Worm (Caenorhabditis elegans) whole organism, late embryonic: ENCODE results near the gene abi-1.
A peak's percentile ranks its signal among the peaks of the same experiment; 100 is the strongest.

Source experiments
- C08G9.2 ChIP-seq: sonication (generic microtip); optimal IDR thresholded peaks from 2 replicates; lab custom pipeline; 2016; ENCODE audit warnings: mild to moderate bottlenecking, missing genetic modification characterization, moderate library complexity, missing compliant biosample characterization
- K02D7.2 ChIP-seq: sonication (generic microtip); optimal IDR thresholded peaks from 2 replicates; lab custom pipeline; 2017; ENCODE audit warnings: mild to moderate bottlenecking, missing genetic modification characterization, missing compliant biosample characterization
- K09A11.1 ChIP-seq: sonication (generic microtip); optimal IDR thresholded peaks from 2 replicates; lab custom pipeline; 2017; ENCODE audit warnings: antibody characterized with exemption, mild to moderate bottlenecking, missing genetic modification characterization, missing compliant biosample characterization; ENCODE audit not compliant: insufficient read depth
- T23F11.4 ChIP-seq: fragments of 200-800 bp; sonication (Bioruptor generic); optimal IDR thresholded peaks from 2 replicates; lab custom pipeline; 2018; ENCODE audit warnings: mild to moderate bottlenecking, missing genetic modification characterization, missing compliant biosample characterization
- ama-1 ChIP-seq: fragments of 150-350 bp; optimal IDR thresholded peaks from 2 replicates; lab custom pipeline; 2014
- ceh-2 ChIP-seq: sonication (generic microtip); optimal IDR thresholded peaks from 2 replicates; lab custom pipeline; 2016; ENCODE audit warnings: missing genotype, missing genetic modification characterization, missing compliant biosample characterization
- ceh-24 ChIP-seq: sonication (generic microtip); optimal IDR thresholded peaks from 2 replicates; lab custom pipeline; 2016; ENCODE audit warnings: mild to moderate bottlenecking, missing genetic modification characterization, missing compliant biosample characterization
- ceh-30 ChIP-seq: fragments of 150-350 bp; optimal IDR thresholded peaks from 2 replicates; lab custom pipeline; 2014; ENCODE audit warnings: missing biosample characterization, missing genetic modification characterization
- ceh-45 ChIP-seq: fragments of 200-800 bp; sonication (Bioruptor generic); IDR thresholded peaks from 2 replicates; pipeline ENCODE4 v1.3.6; 2022; ENCODE audit warnings: missing genetic modification reagents, missing genetic modification characterization, missing compliant biosample characterization
- ceh-48 ChIP-seq: sonication (generic microtip); optimal IDR thresholded peaks from 2 replicates; lab custom pipeline; 2016; ENCODE audit warnings: missing genetic modification characterization, inconsistent platforms, missing compliant biosample characterization
- ceh-9 ChIP-seq: sonication (generic microtip); optimal IDR thresholded peaks from 2 replicates; lab custom pipeline; 2016; ENCODE audit warnings: mild to moderate bottlenecking, missing genetic modification characterization, inconsistent platforms, missing compliant biosample characterization
- dve-1 ChIP-seq: sonication (generic microtip); optimal IDR thresholded peaks from 2 replicates; lab custom pipeline; 2017; ENCODE audit warnings: antibody characterized with exemption, mild to moderate bottlenecking, missing genetic modification characterization, missing compliant biosample characterization
- elt-2 ChIP-seq: sonication (generic microtip); optimal IDR thresholded peaks from 2 replicates; lab custom pipeline; 2016; ENCODE audit warnings: missing genetic modification reagents, missing genetic modification characterization, missing compliant biosample characterization
- elt-4 ChIP-seq: sonication (generic microtip); optimal IDR thresholded peaks from 2 replicates; lab custom pipeline; 2016; ENCODE audit warnings: missing genetic modification characterization, missing compliant biosample characterization
- fax-1 ChIP-seq: sonication (generic microtip); optimal IDR thresholded peaks from 2 replicates; lab custom pipeline; 2016; ENCODE audit warnings: missing genotype, missing genetic modification characterization, missing compliant biosample characterization
- hlh-13 ChIP-seq: fragments of 200-800 bp; sonication (Bioruptor generic); optimal IDR thresholded peaks from 2 replicates; lab custom pipeline; 2018; ENCODE audit warnings: mild to moderate bottlenecking, missing genetic modification characterization, missing compliant biosample characterization
- hlh-30 ChIP-seq: sonication (generic microtip); optimal IDR thresholded peaks from 2 replicates; lab custom pipeline; 2017; ENCODE audit warnings: antibody characterized with exemption, missing genetic modification characterization, missing compliant biosample characterization; ENCODE audit not compliant: insufficient read depth
- hlh-6 ChIP-seq: sonication (generic microtip); optimal IDR thresholded peaks from 2 replicates; lab custom pipeline; 2016; ENCODE audit warnings: missing genotype, missing genetic modification characterization, missing compliant biosample characterization
- hlh-8 ChIP-seq: sonication (generic microtip); optimal IDR thresholded peaks from 2 replicates; lab custom pipeline; 2016; ENCODE audit warnings: missing genotype, missing genetic modification characterization, missing compliant biosample characterization
- npax-4 ChIP-seq: sonication (generic microtip); optimal IDR thresholded peaks from 2 replicates; lab custom pipeline; 2016; ENCODE audit warnings: missing genetic modification characterization, missing compliant biosample characterization
- pag-3 ChIP-seq: sonication (generic microtip); optimal IDR thresholded peaks from 2 replicates; lab custom pipeline; 2016; ENCODE audit warnings: missing compliant biosample characterization, missing genetic modification characterization, borderline replicate concordance
- pat-9 ChIP-seq: fragments of 200-800 bp; sonication (Bioruptor generic); optimal IDR thresholded peaks from 2 replicates; lab custom pipeline; 2018; ENCODE audit warnings: mild to moderate bottlenecking, missing genetic modification characterization, moderate library complexity, missing compliant biosample characterization
- pqm-1 ChIP-seq: sonication (generic microtip); optimal IDR thresholded peaks from 2 replicates; lab custom pipeline; 2016; ENCODE audit warnings: missing genetic modification characterization, missing compliant biosample characterization
- syd-9 ChIP-seq: sonication (generic microtip); optimal IDR thresholded peaks from 2 replicates; lab custom pipeline; 2016; ENCODE audit warnings: mild to moderate bottlenecking, missing genetic modification characterization, moderate library complexity, missing compliant biosample characterization
- tbx-2 ChIP-seq: sonication (generic microtip); optimal IDR thresholded peaks from 2 replicates; lab custom pipeline; 2016; ENCODE audit warnings: missing genetic modification characterization, missing compliant biosample characterization
- unc-3 ChIP-seq, 2 experiments: fragments of 200-800 bp in 1 of 2; sonication (Bioruptor generic) in 1 of 2; sonication (generic microtip) in 1 of 2; conservative IDR thresholded peaks in 1 of 2; optimal IDR thresholded peaks in 1 of 2; 2 replicates each; pipeline versions ENCODE4 v1.3.6 to Lab custom; 2016 to 2022; ENCODE audit warnings: missing compliant biosample characterization in 2 of 2, missing genetic modification characterization in 2 of 2, missing genetic modification reagents in 1 of 2
- unc-42 ChIP-seq: sonication (generic microtip); optimal IDR thresholded peaks from 2 replicates; lab custom pipeline; 2016; ENCODE audit warnings: missing genotype, missing genetic modification characterization, missing compliant biosample characterization
- unc-86 ChIP-seq: sonication (generic microtip); optimal IDR thresholded peaks from 2 replicates; lab custom pipeline; 2016; ENCODE audit warnings: missing genetic modification characterization, missing compliant biosample characterization
- zip-5 ChIP-seq: sonication (generic microtip); optimal IDR thresholded peaks from 2 replicates; lab custom pipeline; 2016; ENCODE audit warnings: missing genetic modification characterization, missing compliant biosample characterization

Gene abi-1

DNA sequence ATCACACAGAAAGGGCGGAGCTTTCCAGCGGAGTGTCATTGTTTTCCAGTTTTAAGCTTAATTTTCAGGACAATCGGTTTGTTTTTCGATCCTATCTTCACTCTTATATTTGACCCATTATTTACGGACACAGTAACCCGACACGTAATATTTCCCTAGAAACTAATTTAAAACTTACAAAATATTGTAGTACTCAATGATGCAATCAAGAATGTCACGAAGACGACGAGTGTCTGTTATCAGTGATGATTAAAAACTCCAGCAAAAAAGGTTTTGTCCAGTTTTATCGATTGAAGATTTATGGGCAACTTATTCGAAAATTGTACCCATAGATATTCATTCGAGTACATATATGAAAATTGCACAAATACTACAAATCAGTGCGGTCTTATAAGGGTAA lies 40.4 kb upstream of the abi-1 start, which contains the start of gene B0244.17:
Gene B0244.17 (plus strand): TSS at position 301 of the 400 bp plus-strand sequence.
- TF ChIP-seq elt-2 (tag; lab: Kevin White, UChicago) (peak; percentile 30), hlh-8 (tag; lab: Kevin White, UChicago) (no peak)
- TF ChIP-seq, all 69 proteins: peak for 1

DNA sequence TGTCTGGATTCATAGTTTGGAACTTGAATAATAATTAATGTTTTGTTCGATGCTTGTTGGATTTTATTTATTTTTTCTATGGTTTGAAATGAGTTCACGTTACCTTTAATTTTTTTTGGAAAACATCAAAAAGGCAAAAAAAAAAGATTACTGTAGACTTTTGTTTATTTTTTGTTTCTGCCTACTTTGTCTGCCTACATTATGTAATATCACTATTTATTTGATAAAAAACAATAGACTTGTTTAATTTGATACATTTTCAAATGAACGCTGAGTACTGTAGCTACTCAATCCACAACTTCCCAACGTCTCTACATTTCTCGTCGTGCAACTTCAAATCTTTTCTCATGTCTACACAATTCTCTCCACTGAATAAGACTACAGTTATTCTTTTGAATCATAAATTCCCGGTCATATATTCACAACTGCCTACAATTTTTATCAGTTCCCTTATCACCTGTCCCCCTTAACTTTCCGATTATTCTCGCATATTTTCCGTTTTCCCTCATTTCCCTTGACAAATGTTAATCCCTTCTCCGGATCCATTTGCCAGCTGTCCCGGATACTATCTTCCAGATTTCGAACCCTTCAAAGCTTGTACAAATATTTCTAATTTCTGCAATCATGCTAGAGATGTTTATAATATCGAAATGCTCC lies 38.6 kb upstream of the abi-1 start, which contains the start of the genes B0244.9 and B0244.7:
Gene B0244.9 (minus strand): TSS at position 51 of the 657 bp plus-strand sequence.
Gene B0244.7 (plus strand): TSS at position 522 of the 657 bp plus-strand sequence.
- TF ChIP-seq dve-1 (no peak), elt-2 (tag; lab: Kevin White, UChicago) (peak; percentile 65), pag-3 (no peak), ceh-30 (tag; lab: Kevin White, UChicago) (no peak), T23F11.4 (GFP tag; lab: Kevin White, UChicago) (no peak), ceh-45 (GFP tag; lab: Robert Waterston, UW) (no peak), hlh-13 (GFP tag; lab: Kevin White, UChicago) (no peak)

DNA sequence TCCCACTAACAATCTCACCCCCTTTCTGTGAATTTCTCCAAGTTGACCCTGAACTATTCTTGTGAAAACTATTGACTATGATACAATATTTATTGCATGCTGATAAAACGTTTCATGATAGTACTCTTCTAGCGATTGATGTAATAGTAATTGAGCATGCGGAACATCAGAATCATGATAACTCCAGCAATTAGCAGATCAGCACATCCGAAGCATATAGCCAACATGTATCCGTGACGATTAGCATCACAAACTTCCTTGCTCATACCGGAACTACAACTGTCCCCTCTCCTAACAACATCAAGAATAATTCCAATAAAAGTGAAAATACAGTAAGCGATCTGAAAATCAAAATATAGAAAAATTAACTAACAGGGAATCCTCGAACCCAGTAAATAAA lies 37.5 kb upstream of the abi-1 start:
- TF ChIP-seq ceh-2 (tag; lab: Kevin White, UChicago): no peak
- TF ChIP-seq ama-1 (lab: Kevin White, UChicago): no peak
- no peak for TF ChIP-seq pat-9 (tag; lab: Kevin White, UChicago)
- no peak for TF ChIP-seq T23F11.4 (GFP tag; lab: Kevin White, UChicago)
- no peak for TF ChIP-seq syd-9 (tag; lab: Kevin White, UChicago)
- TF ChIP-seq zip-5 (tag; lab: Kevin White, UChicago): no peak
- TF ChIP-seq hlh-6 (tag; lab: Kevin White, UChicago): no peak
- TF ChIP-seq K09A11.1 (tag; lab: Kevin White, UChicago): no peak
- TF ChIP-seq pqm-1: no peak
- no peak for TF ChIP-seq tbx-2 (tag; lab: Kevin White, UChicago)
- TF ChIP-seq hlh-30 (tag; lab: Kevin White, UChicago): no peak

DNA sequence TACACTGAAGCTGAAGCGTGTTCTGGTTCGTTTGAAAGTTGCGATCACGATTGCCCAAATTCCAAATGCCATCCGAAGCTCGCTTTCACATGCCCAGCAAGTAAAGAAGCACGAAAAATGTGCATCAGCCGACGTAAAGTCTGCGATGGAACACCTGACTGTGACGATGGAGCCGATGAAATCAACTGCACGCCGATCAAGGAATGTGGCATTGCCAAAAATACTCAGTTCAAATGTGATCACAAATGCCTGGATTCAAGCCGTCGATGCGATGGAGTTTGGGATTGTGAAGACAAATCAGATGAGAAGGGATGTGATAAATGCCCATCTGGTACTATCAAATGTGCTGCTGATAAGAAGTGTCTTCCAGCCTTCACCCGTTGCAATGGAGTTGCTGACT lies 36.8 kb upstream of the abi-1 start:
- no peak for TF ChIP-seq elt-4 (tag; lab: Kevin White, UChicago)

DNA sequence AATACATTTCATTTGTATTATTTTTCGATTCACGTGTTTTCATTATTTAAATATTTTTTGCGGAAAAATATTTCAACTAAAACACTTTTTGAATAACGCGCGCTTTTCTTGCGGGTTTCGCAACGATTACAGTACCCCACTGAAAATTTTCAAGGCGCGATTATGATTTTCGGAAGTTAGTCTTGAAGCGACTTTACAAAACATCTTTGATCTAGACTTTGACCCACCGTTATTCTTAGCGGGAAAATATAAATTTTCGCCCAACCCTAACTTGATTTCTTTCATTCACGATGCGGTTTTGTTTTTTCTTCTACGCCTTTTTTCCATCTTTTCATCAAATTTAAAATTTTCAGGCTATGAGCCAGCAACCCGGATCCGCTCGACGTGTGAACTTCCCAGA lies 35.3 kb upstream of the abi-1 start, which contains the start of gene egg-1:
Gene egg-1 (plus strand): TSS at position 354 of the 400 bp plus-strand sequence.
- no peak for TF ChIP-seq dve-1
- no peak for TF ChIP-seq unc-86 (tag; lab: Kevin White, UChicago)
- TF ChIP-seq npax-4 (tag; lab: Kevin White, UChicago): no peak
- no peak for TF ChIP-seq ceh-48 (tag; lab: Kevin White, UChicago)
- TF ChIP-seq unc-3 (GFP tag; conservative IDR thresholded peaks at IDR 0.05; lab: Robert Waterston, UW): no peak
- no peak for TF ChIP-seq unc-3 (tag; optimal IDR thresholded peaks at IDR 0.05; lab: Kevin White, UChicago)
- no peak for TF ChIP-seq pat-9 (tag; lab: Kevin White, UChicago)
- TF ChIP-seq C08G9.2: no peak
- TF ChIP-seq fax-1 (tag; lab: Kevin White, UChicago): no peak
- TF ChIP-seq unc-42: no peak

DNA sequence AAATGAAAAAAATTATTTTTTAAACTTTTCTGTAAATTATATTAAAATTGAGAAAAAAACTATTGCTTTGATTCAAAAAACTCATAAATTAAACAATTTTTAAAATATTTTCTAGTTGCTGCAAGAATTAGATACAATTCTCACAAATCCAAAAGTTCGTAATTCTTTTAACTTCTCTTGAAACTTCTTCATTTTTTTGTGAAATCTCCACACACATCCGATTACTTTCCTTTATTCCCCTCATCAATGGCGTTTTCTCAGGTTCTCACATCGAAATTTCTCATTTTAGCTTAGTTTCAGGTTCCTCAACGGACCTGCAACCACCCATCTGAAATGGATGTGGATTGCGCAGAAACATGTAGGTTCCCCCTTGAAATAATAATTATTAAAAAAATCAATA lies 30.0 kb upstream of the abi-1 start, which contains the start of gene wrm-1:
Gene wrm-1 (plus strand): TSS at position 301 of the 400 bp plus-strand sequence.
- TF ChIP-seq ceh-24 (tag; lab: Kevin White, UChicago): no peak
- no peak for TF ChIP-seq ceh-9 (tag; lab: Kevin White, UChicago)
- no peak for TF ChIP-seq K02D7.2 (tag; lab: Kevin White, UChicago)
